Worm (Caenorhabditis elegans): ENCODE measurements around the gene nlp-24.
A peak's percentile ranks its signal among the peaks of the same experiment; 100 is the strongest.

ce11 chrV:11615948-11616681 lies at the start of gene nlp-24:
- TF ChIP-seq egl-27 (tag; optimal IDR thresholded peaks at IDR 0.05) (no peak), ceh-82 (tag; optimal IDR thresholded peaks at IDR 0.05) (no peak), daf-8 (GFP tag; IDR thresholded peaks at IDR 0.05) (no peak), daf-16 (GFP tag; optimal IDR thresholded peaks at IDR 0.05) (no peak), daf-16 (tag; optimal IDR thresholded peaks at IDR 0.05) (no peak), lin-15B (tag; optimal IDR thresholded peaks at IDR 0.05) (no peak), hmg-1.1 (GFP tag; IDR thresholded peaks at IDR 0.05) (no peak), lsy-2 (tag; optimal IDR thresholded peaks at IDR 0.05) (peak in 1 of 2 experiments; percentile 4), fos-1 (tag; optimal IDR thresholded peaks at IDR 0.05) (no peak), ztf-11 (tag; optimal IDR thresholded peaks at IDR 0.05) (no peak), unc-62 (GFP tag; optimal IDR thresholded peaks at IDR 0.05 in 1 of 2) (no peak), unc-62 (tag; optimal IDR thresholded peaks at IDR 0.05) (peak; percentile 7), lin-1 (GFP tag; IDR thresholded peaks at IDR 0.05) (no peak; the same call in 1 of the 2 replicates)
